Worm (Caenorhabditis elegans) whole organism, late embryonic: ENCODE results near the gene F54H12.2.

ENCODE experiments used
- C08G9.2 ChIP-seq: sonication (generic microtip); optimal IDR thresholded peaks from 2 replicates; lab custom pipeline; 2016; ENCODE audit warnings: mild to moderate bottlenecking, missing genetic modification characterization, moderate library complexity, missing compliant biosample characterization
- T23F11.4 ChIP-seq: fragments of 200-800 bp; sonication (Bioruptor generic); optimal IDR thresholded peaks from 2 replicates; lab custom pipeline; 2018; ENCODE audit warnings: mild to moderate bottlenecking, missing genetic modification characterization, missing compliant biosample characterization
- elt-2 ChIP-seq: sonication (generic microtip); optimal IDR thresholded peaks from 2 replicates; lab custom pipeline; 2016; ENCODE audit warnings: missing genetic modification reagents, missing genetic modification characterization, missing compliant biosample characterization
- ref-2 ChIP-seq: sonication (generic microtip); optimal IDR thresholded peaks from 2 replicates; lab custom pipeline; 2016; ENCODE audit warnings: missing genetic modification characterization, missing compliant biosample characterization

ce11 chrIII:7946968-7947491 lies 17.4 kb upstream of the F54H12.2 start, which contains the start of gene gsto-1:
- no peak for TF ChIP-seq ref-2
- TF ChIP-seq T23F11.4 (GFP tag; lab: Kevin White, UChicago), result no peak
- TF ChIP-seq C08G9.2, result no peak
- no peak for TF ChIP-seq elt-2 (tag; lab: Kevin White, UChicago)
